Fruit fly (Drosophila melanogaster) whole organism, embryonic: ENCODE measurements around the gene CG4783.
A peak's percentile ranks its signal among the peaks of the same experiment; 100 is the strongest.

Experiments
- Abd-B ChIP-seq: fragments of 200-800 bp; sonication (Bioruptor generic); optimal IDR thresholded peaks from 2 replicates; lab custom pipeline; 2018; ENCODE audit warnings: missing biosample characterization, mild to moderate bottlenecking, missing genetic modification characterization, moderate library complexity
- BEAF-32 ChIP-seq: fragments of 200-800 bp; sonication (Bioruptor generic); optimal IDR thresholded peaks from 3 replicates; lab custom pipeline; 2017; ENCODE audit warnings: missing biosample characterization, missing genetic modification characterization, mild to moderate bottlenecking, moderate library complexity, missing genetic modification reagents
- CG10209 ChIP-seq: fragments of 200-800 bp; sonication (Bioruptor generic); optimal IDR thresholded peaks from 3 replicates; lab custom pipeline; 2017; ENCODE audit warnings: missing biosample characterization, mild to moderate bottlenecking, missing genetic modification characterization, missing genetic modification reagents
- CG10543 ChIP-seq: fragments of 200-800 bp; sonication (Bioruptor generic); optimal IDR thresholded peaks from 3 replicates; lab custom pipeline; 2017; ENCODE audit warnings: missing biosample characterization, mild to moderate bottlenecking, missing genetic modification characterization, moderate library complexity
- CG12155 ChIP-seq: fragments of 200-800 bp; sonication (Bioruptor generic); optimal IDR thresholded peaks from 3 replicates; lab custom pipeline; 2016; ENCODE audit warnings: missing biosample characterization, missing genetic modification characterization
- CG12391 ChIP-seq: fragments of 200-800 bp; sonication (Bioruptor generic); optimal IDR thresholded peaks from 3 replicates; lab custom pipeline; 2018; ENCODE audit warnings: missing biosample characterization, mild to moderate bottlenecking, missing genetic modification characterization, moderate library complexity
- CG13296 ChIP-seq: fragments of 200-800 bp; sonication (Bioruptor generic); optimal IDR thresholded peaks from 3 replicates; lab custom pipeline; 2018; ENCODE audit warnings: missing biosample characterization, mild to moderate bottlenecking, missing genetic modification characterization
- CG13894 ChIP-seq: fragments of 200-800 bp; sonication (Bioruptor generic); optimal IDR thresholded peaks from 3 replicates; lab custom pipeline; 2018; ENCODE audit warnings: missing biosample characterization, mild to moderate bottlenecking, missing genetic modification characterization, moderate library complexity
- CG1529 ChIP-seq: fragments of 200-800 bp; sonication (Bioruptor generic); optimal IDR thresholded peaks from 3 replicates; lab custom pipeline; 2018; ENCODE audit warnings: missing biosample characterization, missing genetic modification characterization
- CG15479 ChIP-seq: fragments of 200-800 bp; sonication (Bioruptor generic); optimal IDR thresholded peaks from 3 replicates; lab custom pipeline; 2019; ENCODE audit warnings: missing biosample characterization, mild to moderate bottlenecking, missing genetic modification characterization, moderate library complexity
- CG18599 ChIP-seq: fragments of 200-800 bp; sonication (Bioruptor generic); optimal IDR thresholded peaks from 3 replicates; lab custom pipeline; 2017; ENCODE audit warnings: missing biosample characterization, missing genetic modification characterization, mild to moderate bottlenecking, moderate library complexity, missing genetic modification reagents
- CG2120 ChIP-seq: fragments of 200-800 bp; sonication (Bioruptor generic); optimal IDR thresholded peaks from 3 replicates; lab custom pipeline; 2016; ENCODE audit warnings: missing biosample characterization, missing genetic modification characterization
- CG3065 ChIP-seq: fragments of 200-800 bp; sonication (Bioruptor generic); optimal IDR thresholded peaks from 2 replicates; lab custom pipeline; 2016; ENCODE audit warnings: missing biosample characterization, missing genetic modification characterization
- CG32532 ChIP-seq: fragments of 200-800 bp; sonication (Bioruptor generic); IDR thresholded peaks from 2 replicates; pipeline ENCODE4 v1.3.6; 2022; ENCODE audit warnings: missing biosample characterization, missing genetic modification characterization
- CG32772 ChIP-seq: fragments of 200-800 bp; sonication (Bioruptor generic); IDR thresholded peaks from 2 replicates; pipeline ENCODE4 v1.3.6; 2022; ENCODE audit warnings: missing biosample characterization, missing genetic modification characterization
- CG4328 ChIP-seq: fragments of 200-800 bp; sonication (Bioruptor generic); optimal IDR thresholded peaks from 3 replicates; lab custom pipeline; 2017; ENCODE audit warnings: missing biosample characterization, missing genetic modification reagents, missing genetic modification characterization
- CG6175 ChIP-seq: fragments of 200-800 bp; sonication (Bioruptor generic); IDR thresholded peaks from 3 replicates; pipeline ENCODE4 v1.3.6; 2022; ENCODE audit warnings: missing biosample characterization, missing genetic modification characterization
- CG6765 ChIP-seq: fragments of 200-800 bp; sonication (Bioruptor generic); optimal IDR thresholded peaks from 3 replicates; lab custom pipeline; 2017; ENCODE audit warnings: missing biosample characterization, mild to moderate bottlenecking, missing genetic modification characterization
- CG7271 ChIP-seq: fragments of 200-800 bp; sonication (Bioruptor generic); optimal IDR thresholded peaks from 2 replicates; lab custom pipeline; 2018; ENCODE audit warnings: missing biosample characterization, mild to moderate bottlenecking, missing genetic modification characterization, moderate library complexity
- CG8924 ChIP-seq: fragments of 200-800 bp; optimal IDR thresholded peaks from 3 replicates; lab custom pipeline; 2019; ENCODE audit warnings: missing biosample characterization, mild to moderate bottlenecking, missing genetic modification characterization, moderate library complexity
- CG9437 ChIP-seq: fragments of 200-800 bp; sonication (Bioruptor generic); optimal IDR thresholded peaks from 2 replicates; lab custom pipeline; 2018; ENCODE audit warnings: missing biosample characterization, mild to moderate bottlenecking, missing genetic modification characterization
- CG9932 ChIP-seq: fragments of 200-800 bp; sonication (Bioruptor generic); IDR thresholded peaks from 2 replicates; pipeline ENCODE4 v1.3.6; 2022; ENCODE audit warnings: missing biosample characterization, missing genetic modification characterization
- D19B ChIP-seq: fragments of 200-800 bp; sonication (Bioruptor generic); optimal IDR thresholded peaks from 2 replicates; lab custom pipeline; 2017; ENCODE audit warnings: missing biosample characterization, mild to moderate bottlenecking, missing genetic modification characterization
- Gsc ChIP-seq: fragments of 200-800 bp; sonication (Bioruptor generic); IDR thresholded peaks from 2 replicates; pipeline ENCODE4 v1.3.6; 2022; ENCODE audit warnings: missing biosample characterization, missing genetic modification characterization
- Gug ChIP-seq: fragments of 200-800 bp; sonication (Bioruptor generic); IDR thresholded peaks from 4 replicates; pipeline ENCODE4 v1.3.6; 2022; ENCODE audit warnings: missing biosample characterization, missing genetic modification characterization
- H15 ChIP-seq: fragments of 200-800 bp; sonication (Bioruptor generic); IDR thresholded peaks from 3 replicates; pipeline ENCODE4 v1.3.6; 2022; ENCODE audit warnings: missing biosample characterization, missing genetic modification characterization
- HmgZ ChIP-seq: fragments of 200-800 bp; sonication (Bioruptor generic); optimal IDR thresholded peaks from 2 replicates; lab custom pipeline; 2018; ENCODE audit warnings: missing biosample characterization, mild to moderate bottlenecking, missing genetic modification characterization
- Hr78 ChIP-seq, 2 experiments: fragments of 200-800 bp in 1 of 2; fragments of >200 bp in 1 of 2; sonication (Bioruptor generic) in 1 of 2; optimal IDR thresholded peaks; 2 replicates each; lab custom pipeline; 2017 to 2019; ENCODE audit warnings: missing biosample characterization in 2 of 2, missing genetic modification characterization in 2 of 2, mild to moderate bottlenecking in 1 of 2, moderate library complexity in 1 of 2
- Opbp ChIP-seq: fragments of 200-800 bp; sonication (Bioruptor generic); IDR thresholded peaks from 3 replicates; pipeline ENCODE4 v1.3.6; 2022; ENCODE audit warnings: missing biosample characterization, missing genetic modification characterization; ENCODE audit not compliant: partially characterized antibody
- Rx ChIP-seq: fragments of 200-800 bp; sonication (Bioruptor generic); IDR thresholded peaks from 2 replicates; pipeline ENCODE4 v1.3.6; 2022; ENCODE audit warnings: missing biosample characterization, missing genetic modification characterization
- Sin3A ChIP-seq: fragments of >200 bp; optimal IDR thresholded peaks from 2 replicates; lab custom pipeline; 2018
- Sry-δ ChIP-seq: fragments of 200-800 bp; sonication (Bioruptor generic); optimal IDR thresholded peaks from 2 replicates; lab custom pipeline; 2016; ENCODE audit warnings: missing biosample characterization, missing genetic modification characterization
- amos ChIP-seq: fragments of 200-800 bp; sonication (Bioruptor generic); IDR thresholded peaks from 2 replicates; pipeline ENCODE4 v1.3.6; 2022; ENCODE audit warnings: missing biosample characterization, missing genetic modification characterization; ENCODE audit not compliant: partially characterized antibody
- bigmax ChIP-seq: fragments of 200-800 bp; sonication (Bioruptor generic); optimal IDR thresholded peaks from 2 replicates; lab custom pipeline; 2018; ENCODE audit warnings: missing biosample characterization, mild to moderate bottlenecking, missing genetic modification characterization
- btn ChIP-seq: fragments of 200-800 bp; sonication (Bioruptor generic); optimal IDR thresholded peaks from 2 replicates; lab custom pipeline; 2016; ENCODE audit warnings: missing biosample characterization, missing genetic modification characterization
- chinmo ChIP-seq: fragments of 200-800 bp; sonication (Bioruptor generic); IDR thresholded peaks from 4 replicates; pipeline ENCODE4 v1.3.6; 2022; ENCODE audit warnings: missing biosample characterization, missing genetic modification characterization; ENCODE audit not compliant: partially characterized antibody
- chm ChIP-seq: fragments of 200-800 bp; sonication (Bioruptor generic); IDR thresholded peaks from 2 replicates; pipeline ENCODE4 v1.3.6; 2022; ENCODE audit warnings: missing biosample characterization, missing genetic modification characterization
- fu2 ChIP-seq: fragments of 200-800 bp; sonication (Bioruptor generic); optimal IDR thresholded peaks from 2 replicates; lab custom pipeline; 2016; ENCODE audit warnings: missing biosample characterization, missing genetic modification characterization
- insv ChIP-seq, 2 experiments: fragments of 200-800 bp; sonication (Bioruptor generic); optimal IDR thresholded peaks; 3 replicates each; lab custom pipeline; 2016 to 2018; ENCODE audit warnings: missing biosample characterization in 2 of 2, missing genetic modification characterization in 2 of 2
- lmd ChIP-seq: fragments of 200-800 bp; sonication (Bioruptor generic); IDR thresholded peaks from 2 replicates; pipeline ENCODE4 v1.3.6; 2022; ENCODE audit warnings: missing biosample characterization, missing genetic modification characterization
- lola ChIP-seq, 3 experiments: fragments of >200 bp in 2 of 3; fragments of 200-800 bp in 1 of 3; sonication (Bioruptor generic) in 1 of 3; optimal IDR thresholded peaks; 2 replicates each; lab custom pipeline; 2017 to 2019; ENCODE audit warnings: missing biosample characterization in 3 of 3, missing genetic modification characterization in 3 of 3, mild to moderate bottlenecking in 1 of 3, moderate library complexity in 1 of 3
- peb ChIP-seq: fragments of 200-800 bp; sonication (Bioruptor generic); IDR thresholded peaks from 2 replicates; pipeline ENCODE4 v1.3.6; 2022; ENCODE audit warnings: missing biosample characterization, missing genetic modification characterization
- pum ChIP-seq: fragments of 200-800 bp; sonication (Bioruptor generic); optimal IDR thresholded peaks from 2 replicates; lab custom pipeline; 2016; ENCODE audit warnings: missing biosample characterization, missing genetic modification characterization
- repo ChIP-seq: fragments of 200-800 bp; sonication (Bioruptor generic); optimal IDR thresholded peaks from 2 replicates; lab custom pipeline; 2016; ENCODE audit warnings: missing biosample characterization, missing genetic modification characterization
- sens-2 ChIP-seq: fragments of 200-800 bp; sonication (Bioruptor generic); IDR thresholded peaks from 2 replicates; pipeline ENCODE4 v1.3.6; 2022; ENCODE audit warnings: missing biosample characterization, missing genetic modification characterization
- tgo ChIP-seq: fragments of 200-800 bp; sonication (Bioruptor generic); IDR thresholded peaks from 3 replicates; pipeline ENCODE4 v1.3.6; 2022; ENCODE audit warnings: missing biosample characterization, missing genetic modification characterization
- wdn ChIP-seq: fragments of 200-800 bp; sonication (Bioruptor generic); IDR thresholded peaks from 2 replicates; pipeline ENCODE4 v1.3.6; 2022; ENCODE audit warnings: missing biosample characterization, missing genetic modification characterization
- wek ChIP-seq: fragments of 200-800 bp; sonication (Bioruptor generic); optimal IDR thresholded peaks from 3 replicates; lab custom pipeline; 2018; ENCODE audit warnings: missing biosample characterization, mild to moderate bottlenecking, missing genetic modification characterization, moderate library complexity
- zen2 ChIP-seq: fragments of 200-800 bp; sonication (Bioruptor generic); IDR thresholded peaks from 3 replicates; pipeline ENCODE4 v1.3.6; 2022; ENCODE audit warnings: missing biosample characterization, missing genetic modification characterization; ENCODE audit not compliant: partially characterized antibody

Gene CG4783

dm6 chr3R:19904865-19905373 lies 43.3 kb upstream of the CG4783 start, which contains the start of the genes Surf6 and RhoGAP92B (continued):
- TF ChIP-seq CG32772 (GFP tag; lab: Robert Waterston, UW) (0 out of 2 replicates have a peak, but pooled peaks have one; percentile 23), Gsc (GFP tag; lab: Robert Waterston, UW) (no peak), lola (GFP tag; optimal IDR thresholded peaks at IDR 0.05; lab: Kevin White, UChicago) (peak in 1 of 3 experiments; percentile 44), lmd (GFP tag; lab: Robert Waterston, UW) (peak; percentile 58; the same call in 1 of the 2 replicates), HmgZ (tag; lab: Kevin White, UChicago) (peak; percentile 79), H15 (GFP tag; lab: Robert Waterston, UW) (0 out of 3 replicates have a peak, but pooled peaks have one; percentile 23), wek (GFP tag; lab: Kevin White, UChicago) (peak; percentile 99), insv (GFP tag; optimal IDR thresholded peaks at IDR 0.05; lab: Kevin White, UChicago) (peak in 1 of 2 experiments; percentile 70), zen2 (no peak), CG8924 (tag; lab: Kevin White, UChicago) (peak; percentile 70), CG2120 (GFP tag; lab: Kevin White, UChicago) (peak; percentile 65), bigmax (GFP tag; lab: Kevin White, UChicago) (peak; percentile 33), amos (GFP tag; lab: Robert Waterston, UW) (peak; percentile 41; the same call in 1 of the 2 replicates), Gug (GFP tag; lab: Robert Waterston, UW) (no peak), pum (GFP tag; lab: Kevin White, UChicago) (peak; percentile 45), chm (GFP tag; lab: Robert Waterston, UW) (no peak; the same call in 1 of the 2 replicates), BEAF-32 (GFP tag; lab: Kevin White, UChicago) (peak; percentile 60), CG6175 (GFP tag; lab: Robert Waterston, UW) (no peak), CG12155 (GFP tag; lab: Kevin White, UChicago) (peak; percentile 56), CG7271 (tag; lab: Kevin White, UChicago) (peak; percentile 5), CG13894 (tag; lab: Kevin White, UChicago) (peak; percentile 68), CG9932 (GFP tag; lab: Robert Waterston, UW) (peak; percentile 52), wdn (GFP tag; lab: Robert Waterston, UW) (no peak), CG9437 (GFP tag; lab: Kevin White, UChicago) (peak; percentile 31), Hr78 (GFP tag; optimal IDR thresholded peaks at IDR 0.05; lab: Kevin White, UChicago) (peak in 1 of 2 experiments; percentile 98), CG1529 (peak; percentile 41), CG32532 (GFP tag; lab: Robert Waterston, UW) (peak; percentile 71), chinmo (GFP tag; lab: Robert Waterston, UW) (0 out of 4 replicates have a peak, but pooled peaks have one; percentile 43), CG4328 (peak; percentile 64), tgo (GFP tag; lab: Robert Waterston, UW) (0 out of 3 replicates have a peak, but pooled peaks have one; percentile 13), Opbp (GFP tag; lab: Robert Waterston, UW) (no peak; the same call in 2 of the 3 replicates), CG15479 (GFP tag; lab: Kevin White, UChicago) (no peak), CG6765 (GFP tag; lab: Kevin White, UChicago) (peak; percentile 75), repo (GFP tag; lab: Kevin White, UChicago) (peak; percentile 34), sens-2 (no peak), CG18599 (GFP tag; lab: Kevin White, UChicago) (peak; percentile 83), Sin3A (lab: Kevin White, UChicago) (peak; percentile 96), btn (GFP tag; lab: Kevin White, UChicago) (no peak), CG10209 (GFP tag; lab: Kevin White, UChicago) (peak; percentile 60), CG3065 (GFP tag; lab: Kevin White, UChicago) (peak; percentile 12), CG13296 (GFP tag; lab: Kevin White, UChicago) (peak; percentile 71), fu2 (GFP tag; lab: Kevin White, UChicago) (peak; percentile 16), Rx (GFP tag; lab: Robert Waterston, UW) (no peak), Sry-δ (peak; percentile 65), Abd-B (GFP tag; lab: Kevin White, UChicago) (no peak), CG10543 (peak; percentile 82), CG12391 (tag; lab: Kevin White, UChicago) (peak; percentile 79), D19B (peak; percentile 2), peb (GFP tag; lab: Robert Waterston, UW) (no peak)
